Worm (Caenorhabditis elegans): ENCODE results near the gene mtp-18.

- TF ChIP-seq him-1 (tag; optimal IDR thresholded peaks at IDR 0.05) (no peak), W03F9.2 (tag; optimal IDR thresholded peaks at IDR 0.05) (no peak), dao-5 (tag; optimal IDR thresholded peaks at IDR 0.05) (no peak)
Measured at ce11 chrX:6211322-6211820, 5.2 kb upstream of the mtp-18 start.

Data from whole organism, L4/young adult.